Fruit fly (Drosophila melanogaster) S2 (cell line): Measurements from ENCODE around the gene CIA30.
A peak's percentile ranks its signal among the peaks of the same experiment; 100 is the strongest.

Experiments
- CG8478 ChIP-seq: fragments of >200 bp; optimal IDR thresholded peaks from 2 replicates; lab custom pipeline; 2018
- CTCF ChIP-seq, 2 experiments: fragments of >200 bp; optimal IDR thresholded peaks; 2 replicates each; lab custom pipeline; 2018

CIA30 gene

dm6 chr3R:29765267-29766095 lies 28.7 kb downstream of the CIA30 start, which contains the start of gene kay:
TSS of gene kay (plus strand) at chr3R:29765995.
- no peak for TF ChIP-seq CTCF (optimal IDR thresholded peaks at IDR 0.05; lab: Kevin White, UChicago)
- TF ChIP-seq CG8478 (lab: Kevin White, UChicago): no peak

- TF ChIP-seq CG8478 (lab: Kevin White, UChicago) (no peak), CTCF (optimal IDR thresholded peaks at IDR 0.05; lab: Kevin White, UChicago) (no peak)
These were observed 30.5 kb downstream of the CIA30 start for dm6 chr3R:29767236-29767635.

dm6 chr3R:29770930-29771329 lies 34.2 kb downstream of the CIA30 start:
- TF ChIP-seq CTCF (optimal IDR thresholded peaks at IDR 0.05; lab: Kevin White, UChicago) (no peak), CG8478 (lab: Kevin White, UChicago) (no peak)

- TF ChIP-seq CTCF (optimal IDR thresholded peaks at IDR 0.05; lab: Kevin White, UChicago): no peak
- TF ChIP-seq CG8478 (lab: Kevin White, UChicago): peak; percentile 22
These were observed 34.9 kb downstream of the CIA30 start for dm6 chr3R:29771645-29772089.

dm6 chr3R:29772090-29772794 lies 35.5 kb downstream of the CIA30 start:
- TF ChIP-seq CTCF (optimal IDR thresholded peaks at IDR 0.05; lab: Kevin White, UChicago) (no peak), CG8478 (lab: Kevin White, UChicago) (no peak)

dm6 chr3R:29772795-29773331 lies 36.1 kb downstream of the CIA30 start:
- peak in 1 of 2 experiments; percentile 2 for TF ChIP-seq CTCF (optimal IDR thresholded peaks at IDR 0.05; lab: Kevin White, UChicago)
- peak; percentile 88 for TF ChIP-seq CG8478 (lab: Kevin White, UChicago)

dm6 chr3R:29773833-29774324 lies 37.1 kb downstream of the CIA30 start:
- no peak for TF ChIP-seq CTCF (optimal IDR thresholded peaks at IDR 0.05; lab: Kevin White, UChicago)
- no peak for TF ChIP-seq CG8478 (lab: Kevin White, UChicago)

dm6 chr3R:29774360-29775193 lies 37.8 kb downstream of the CIA30 start:
- peak in 1 of 2 experiments; percentile 8 for TF ChIP-seq CTCF (optimal IDR thresholded peaks at IDR 0.05; lab: Kevin White, UChicago)
- peak; percentile 8 for TF ChIP-seq CG8478 (lab: Kevin White, UChicago)

dm6 chr3R:29775755-29776686 lies 39.3 kb downstream of the CIA30 start:
- TF ChIP-seq CG8478 (lab: Kevin White, UChicago): peak; percentile 35
- no peak for TF ChIP-seq CTCF (optimal IDR thresholded peaks at IDR 0.05; lab: Kevin White, UChicago)

- no peak for TF ChIP-seq CTCF (optimal IDR thresholded peaks at IDR 0.05; lab: Kevin White, UChicago)
- peak; percentile 64 for TF ChIP-seq CG8478 (lab: Kevin White, UChicago)
These were observed 40.4 kb downstream of the CIA30 start for dm6 chr3R:29777213-29777612.

- no peak for TF ChIP-seq CG8478 (lab: Kevin White, UChicago)
- no peak for TF ChIP-seq CTCF (optimal IDR thresholded peaks at IDR 0.05; lab: Kevin White, UChicago)
These were observed 41.6 kb downstream of the CIA30 start for dm6 chr3R:29778139-29778984.

dm6 chr3R:29778985-29779298 lies 42.2 kb downstream of the CIA30 start:
- TF ChIP-seq CG8478 (lab: Kevin White, UChicago) (no peak), CTCF (optimal IDR thresholded peaks at IDR 0.05; lab: Kevin White, UChicago) (no peak)
